Worm (Caenorhabditis elegans) whole organism, L3 larva: ENCODE results near the gene cra-1.

Experiments
- R02D3.7 ChIP-seq: fragments of 150-350 bp; optimal IDR thresholded peaks from 2 replicates; lab custom pipeline; 2014; ENCODE audit warnings: missing biosample characterization, missing genetic modification characterization
- ZK546.5 ChIP-seq: sonication (generic microtip); optimal IDR thresholded peaks from 2 replicates; lab custom pipeline; 2017; ENCODE audit warnings: missing biosample characterization, missing genetic modification characterization
- aly-2 ChIP-seq: fragments of 150-350 bp; optimal IDR thresholded peaks from 2 replicates; lab custom pipeline; 2014; ENCODE audit warnings: missing biosample characterization, missing genetic modification characterization
- ama-1 ChIP-seq: fragments of 150-350 bp; optimal IDR thresholded peaks from 2 replicates; lab custom pipeline; 2018
- ceh-16 ChIP-seq: sonication (generic microtip); optimal IDR thresholded peaks from 2 replicates; lab custom pipeline; 2017; ENCODE audit warnings: missing biosample characterization, missing genetic modification characterization
- ceh-28 ChIP-seq: fragments of 150-350 bp; optimal IDR thresholded peaks from 2 replicates; lab custom pipeline; 2014; ENCODE audit warnings: missing biosample characterization, missing genetic modification reagents, missing genetic modification characterization
- ceh-82 ChIP-seq: fragments of 150-350 bp; optimal IDR thresholded peaks from 2 replicates; lab custom pipeline; 2014; ENCODE audit warnings: missing biosample characterization, missing genetic modification characterization
- ceh-9 ChIP-seq: sonication (generic microtip); optimal IDR thresholded peaks from 2 replicates; lab custom pipeline; 2018; ENCODE audit warnings: missing biosample characterization, missing genetic modification characterization
- egl-27 ChIP-seq: sonication (generic microtip); optimal IDR thresholded peaks from 4 replicates; lab custom pipeline; 2017; ENCODE audit warnings: missing biosample characterization, missing genetic modification reagents, missing genetic modification characterization
- egl-5 ChIP-seq: fragments of 150-350 bp; optimal IDR thresholded peaks from 2 replicates; lab custom pipeline; 2017; ENCODE audit warnings: missing biosample characterization, missing genetic modification reagents, missing genetic modification characterization, inconsistent platforms
- elt-1 ChIP-seq: fragments of 150-350 bp; optimal IDR thresholded peaks from 2 replicates; lab custom pipeline; 2014; ENCODE audit warnings: missing biosample characterization, missing genetic modification characterization
- elt-2 ChIP-seq: sonication (generic microtip); optimal IDR thresholded peaks from 2 replicates; lab custom pipeline; 2016; ENCODE audit warnings: missing genetic modification reagents, mild to moderate bottlenecking, missing genetic modification characterization, missing compliant biosample characterization
- elt-3 ChIP-seq, 3 experiments: fragments of 150-350 bp in 1 of 3; sonication (generic microtip) in 2 of 3; optimal IDR thresholded peaks; 2 replicates in 2 of 3; 4 replicates in 1 of 3; lab custom pipeline; 2014 to 2017; ENCODE audit warnings: missing biosample characterization in 3 of 3, missing genetic modification characterization in 3 of 3
- eor-1 ChIP-seq, 2 experiments: fragments of 150-350 bp; optimal IDR thresholded peaks; 2 replicates each; lab custom pipeline; 2014 to 2018; ENCODE audit warnings: missing biosample characterization in 2 of 2, missing genetic modification characterization in 2 of 2
- fkh-10 ChIP-seq: sonication (generic microtip); optimal IDR thresholded peaks from 2 replicates; lab custom pipeline; 2017; ENCODE audit warnings: missing biosample characterization, missing genetic modification reagents, missing genetic modification characterization
- fos-1 ChIP-seq: fragments of 150-350 bp; optimal IDR thresholded peaks from 2 replicates; lab custom pipeline; 2014; ENCODE audit warnings: missing biosample characterization, missing genetic modification characterization
- hmg-11 ChIP-seq: sonication (generic microtip); optimal IDR thresholded peaks from 2 replicates; lab custom pipeline; 2016; ENCODE audit warnings: missing genetic modification characterization, missing compliant biosample characterization
- jun-1 ChIP-seq: fragments of 150-350 bp; optimal IDR thresholded peaks from 2 replicates; lab custom pipeline; 2014; ENCODE audit warnings: missing biosample characterization, missing genetic modification reagents, missing genetic modification characterization
- lin-15B ChIP-seq: fragments of 150-350 bp; optimal IDR thresholded peaks from 2 replicates; lab custom pipeline; 2014; ENCODE audit warnings: missing biosample characterization, missing genetic modification characterization
- lin-39 ChIP-seq: fragments of 150-350 bp; optimal IDR thresholded peaks from 2 replicates; lab custom pipeline; 2018; ENCODE audit warnings: missing biosample characterization, missing genetic modification reagents, missing genetic modification characterization
- lsy-12 ChIP-seq: sonication (generic microtip); optimal IDR thresholded peaks from 2 replicates; lab custom pipeline; 2016; ENCODE audit warnings: mild to moderate bottlenecking, missing genetic modification characterization, missing compliant biosample characterization
- mdl-1 ChIP-seq: fragments of 150-350 bp; optimal IDR thresholded peaks from 2 replicates; lab custom pipeline; 2014; ENCODE audit warnings: missing biosample characterization, missing genetic modification characterization
- mml-1 ChIP-seq: fragments of 150-350 bp; sonication (generic microtip); optimal IDR thresholded peaks from 3 replicates; lab custom pipeline; 2014; ENCODE audit warnings: missing biosample characterization, missing genetic modification characterization
- nfya-1 ChIP-seq: sonication (generic microtip); optimal IDR thresholded peaks from 2 replicates; lab custom pipeline; 2017; ENCODE audit warnings: missing genetic modification characterization, mild to moderate bottlenecking, missing compliant biosample characterization, antibody characterized with exemption, moderate library complexity; ENCODE audit not compliant: insufficient read depth
- nhr-11 ChIP-seq: fragments of 150-350 bp; optimal IDR thresholded peaks from 2 replicates; lab custom pipeline; 2014; ENCODE audit warnings: missing biosample characterization, missing genetic modification characterization
- nhr-12 ChIP-seq: fragments of 150-350 bp; optimal IDR thresholded peaks from 2 replicates; lab custom pipeline; 2014; ENCODE audit warnings: missing biosample characterization, missing genetic modification characterization
- nhr-23 ChIP-seq: fragments of 150-350 bp; optimal IDR thresholded peaks from 2 replicates; lab custom pipeline; 2014; ENCODE audit warnings: missing biosample characterization, missing genetic modification reagents, missing genetic modification characterization
- nhr-237 ChIP-seq: fragments of 150-350 bp; optimal IDR thresholded peaks from 2 replicates; lab custom pipeline; 2014; ENCODE audit warnings: missing biosample characterization, missing genetic modification characterization
- nhr-25 ChIP-seq: sonication (generic microtip); optimal IDR thresholded peaks from 2 replicates; lab custom pipeline; 2017; ENCODE audit warnings: missing biosample characterization, missing genetic modification characterization
- nhr-28 ChIP-seq: fragments of 150-350 bp; optimal IDR thresholded peaks from 2 replicates; lab custom pipeline; 2014; ENCODE audit warnings: missing biosample characterization, missing genetic modification characterization
- nhr-67 ChIP-seq: fragments of 150-350 bp; optimal IDR thresholded peaks from 2 replicates; lab custom pipeline; 2014; ENCODE audit warnings: missing biosample characterization, missing genetic modification characterization
- nhr-76 ChIP-seq: fragments of 150-350 bp; sonication (generic microtip); optimal IDR thresholded peaks from 5 replicates; lab custom pipeline; 2014; ENCODE audit warnings: missing biosample characterization, missing genetic modification characterization
- nhr-77 ChIP-seq: fragments of 150-350 bp; optimal IDR thresholded peaks from 2 replicates; lab custom pipeline; 2014; ENCODE audit warnings: missing biosample characterization, missing genetic modification characterization
- pha-4 ChIP-seq: fragments of 150-350 bp; optimal IDR thresholded peaks from 2 replicates; lab custom pipeline; 2014; ENCODE audit warnings: missing biosample characterization, missing genetic modification reagents, missing genetic modification characterization
- pqm-1 ChIP-seq: fragments of 150-350 bp; optimal IDR thresholded peaks from 2 replicates; lab custom pipeline; 2017; ENCODE audit warnings: missing biosample characterization, missing genetic modification characterization, inconsistent platforms
- sea-2 ChIP-seq: fragments of 150-350 bp; sonication (generic microtip); optimal IDR thresholded peaks from 4 replicates; lab custom pipeline; 2014; ENCODE audit warnings: missing biosample characterization, missing genetic modification reagents, missing genetic modification characterization
- skn-1 ChIP-seq: fragments of 150-350 bp; optimal IDR thresholded peaks from 2 replicates; lab custom pipeline; 2014; ENCODE audit warnings: missing biosample characterization, missing genetic modification characterization
- snpc-4 ChIP-seq: fragments of 150-350 bp; optimal IDR thresholded peaks from 2 replicates; lab custom pipeline; 2014; ENCODE audit warnings: missing biosample characterization, missing genetic modification characterization
- tbx-2 ChIP-seq: sonication (generic microtip); optimal IDR thresholded peaks from 2 replicates; lab custom pipeline; 2016; ENCODE audit warnings: mild to moderate bottlenecking, missing genetic modification characterization, missing compliant biosample characterization
- unc-62 ChIP-seq: fragments of 150-350 bp; sonication (generic microtip); optimal IDR thresholded peaks from 4 replicates; lab custom pipeline; 2014; ENCODE audit warnings: missing biosample characterization, missing genetic modification reagents, missing genetic modification characterization
- zag-1 ChIP-seq: fragments of 150-350 bp; optimal IDR thresholded peaks from 2 replicates; lab custom pipeline; 2014; ENCODE audit warnings: missing biosample characterization, missing genetic modification characterization
- ztf-4 ChIP-seq: fragments of 150-350 bp; optimal IDR thresholded peaks from 2 replicates; lab custom pipeline; 2014; ENCODE audit warnings: missing biosample characterization, missing genetic modification characterization

The cra-1 gene

ce11 chrIII:6869996-6870395, 736 bp upstream of the cra-1 start, which contains the start of gene K04C2.8:
Gene K04C2.8 (plus strand): TSS chrIII:6870296.
- TF ChIP-seq nhr-28 (no peak), skn-1 (tag; lab: Kevin White, UChicago) (no peak), egl-5 (tag; lab: Kevin White, UChicago) (no peak), fos-1 (tag; lab: Kevin White, UChicago) (no peak), elt-1 (tag; lab: Kevin White, UChicago) (no peak), R02D3.7 (tag; lab: Kevin White, UChicago) (no peak), mml-1 (tag; lab: Kevin White, UChicago) (no peak), tbx-2 (tag; lab: Kevin White, UChicago) (no peak), nhr-67 (tag; lab: Kevin White, UChicago) (no peak)
- TF ChIP-seq, all 47 proteins: peak for 0

ce11 chrIII:6863901-6864300, 5.4 kb downstream of the cra-1 start, which contains the start of gene sma-3:
Gene sma-3 (minus strand): TSS chrIII:6863968.
- TF ChIP-seq nhr-77 = no peak
- TF ChIP-seq aly-2 (tag; lab: Kevin White, UChicago) = no peak
- TF ChIP-seq ceh-16 (tag; lab: Kevin White, UChicago) = no peak
- TF ChIP-seq mml-1 (tag; lab: Kevin White, UChicago) = no peak
- TF ChIP-seq egl-27 (tag; lab: Kevin White, UChicago) = no peak
- TF ChIP-seq zag-1 (tag; lab: Kevin White, UChicago) = no peak
- no peak for TF ChIP-seq ama-1 (lab: Kevin White, UChicago)
- TF ChIP-seq nhr-237 (tag; lab: Kevin White, UChicago) = no peak
- no peak for TF ChIP-seq elt-1 (tag; lab: Kevin White, UChicago)
- TF ChIP-seq nhr-25 (tag; lab: Kevin White, UChicago) = no peak
- TF ChIP-seq ceh-28 = peak; percentile 69
- peak; percentile 21 for TF ChIP-seq nfya-1 (tag; lab: Kevin White, UChicago)
- no peak for TF ChIP-seq eor-1 (tag; optimal IDR thresholded peaks at IDR 0.05; lab: Kevin White, UChicago)
- TF ChIP-seq fos-1 (tag; lab: Kevin White, UChicago) = no peak
- TF ChIP-seq ceh-82 (tag; lab: Kevin White, UChicago) = no peak
- no peak for TF ChIP-seq nhr-76 (tag; lab: Kevin White, UChicago)
- TF ChIP-seq elt-3 (tag; optimal IDR thresholded peaks at IDR 0.05; lab: Kevin White, UChicago) = peak in 2 of 3 experiments; percentile 47 to 50
- TF ChIP-seq jun-1 = no peak
- TF ChIP-seq fkh-10 (GFP tag; lab: Kevin White, UChicago) = no peak
- no peak for TF ChIP-seq ceh-9 (tag; lab: Kevin White, UChicago)
- TF ChIP-seq pha-4 (tag; lab: Kevin White, UChicago) = peak; percentile 75
- TF ChIP-seq pqm-1 = peak; percentile 60
- no peak for TF ChIP-seq nhr-12 (tag; lab: Kevin White, UChicago)
- no peak for TF ChIP-seq egl-5 (tag; lab: Kevin White, UChicago)
- TF ChIP-seq nhr-28 = no peak
- TF ChIP-seq lin-15B (tag; lab: Kevin White, UChicago) = no peak
- no peak for TF ChIP-seq hmg-11
- TF ChIP-seq lsy-12 = no peak
- TF ChIP-seq mdl-1 (tag; lab: Kevin White, UChicago) = no peak
- TF ChIP-seq nhr-67 (tag; lab: Kevin White, UChicago) = no peak
- TF ChIP-seq elt-2 = peak; percentile 73
- no peak for TF ChIP-seq ZK546.5 (tag; lab: Kevin White, UChicago)
- no peak for TF ChIP-seq unc-62 (GFP tag; lab: Kevin White, UChicago)
- peak; percentile 15 for TF ChIP-seq nhr-23 (tag; lab: Kevin White, UChicago)
- no peak for TF ChIP-seq sea-2 (GFP tag; lab: Kevin White, UChicago)
- TF ChIP-seq snpc-4 (tag; lab: Kevin White, UChicago) = no peak
- TF ChIP-seq ztf-4 (tag; lab: Kevin White, UChicago) = no peak

- TF ChIP-seq nhr-237 (tag; lab: Kevin White, UChicago) = no peak
- no peak for TF ChIP-seq zag-1 (tag; lab: Kevin White, UChicago)
- TF ChIP-seq elt-1 (tag; lab: Kevin White, UChicago) = no peak
- no peak for TF ChIP-seq nhr-11 (tag; lab: Kevin White, UChicago)
- no peak for TF ChIP-seq lin-15B (tag; lab: Kevin White, UChicago)
- no peak for TF ChIP-seq aly-2 (tag; lab: Kevin White, UChicago)
- no peak for TF ChIP-seq ceh-16 (tag; lab: Kevin White, UChicago)
- TF ChIP-seq lin-39 (tag; lab: Kevin White, UChicago) = no peak
- TF ChIP-seq ceh-28 = no peak
- no peak for TF ChIP-seq nhr-25 (tag; lab: Kevin White, UChicago)
- TF ChIP-seq nhr-28 = no peak
- no peak for TF ChIP-seq elt-3 (tag; optimal IDR thresholded peaks at IDR 0.05; lab: Kevin White, UChicago)
- no peak for TF ChIP-seq lsy-12
- TF ChIP-seq snpc-4 (tag; lab: Kevin White, UChicago) = no peak
These were observed 9.8 kb downstream of the cra-1 start, which contains the start of gene clec-158 for ce11 chrIII:6859482-6859881. Gene clec-158 (minus strand): TSS chrIII:6859582.
